Comparison of ENCODE assay signal across 4 worm cellular contexts in genomic region chrX:15155054-15155453, ce11.
A peak's percentile ranks its signal among the peaks of the same experiment; 100 is the strongest.
TF ChIP-seq lines count a peak whose summit lies in the region.

No protein-coding gene starts in this region.

TF ChIP-seq in whole organism, L1 larva, 84 proteins besides CTCF, POLR2A, EP300 and RAD21:
- TF ChIP-seq nhr-71 (tag; optimal IDR thresholded peaks at IDR 0.05; lab: Kevin White, UChicago) (no peak), lin-14 (GFP tag; optimal IDR thresholded peaks at IDR 0.05; lab: Kevin White, UChicago) (peak; percentile 61), tbx-2 (tag; optimal IDR thresholded peaks at IDR 0.05; lab: Kevin White, UChicago) (peak; percentile 50), alr-1 (tag; optimal IDR thresholded peaks at IDR 0.05; lab: Kevin White, UChicago; ENCODE audit: borderline replicate concordance) (no peak), efl-1 (optimal IDR thresholded peaks at IDR 0.05; lab: Kevin White, UChicago) (no peak), efl-1 (GFP tag; optimal IDR thresholded peaks at IDR 0.05 in 1 of 2; lab: Kevin White, UChicago) (peak in 1 of 2 experiments; percentile 29), lsy-2 (tag; optimal IDR thresholded peaks at IDR 0.05; lab: Kevin White, UChicago) (peak in 1 of 2 experiments; percentile 8), nhr-85 (tag; lab: Kevin White, UChicago) (peak; percentile 57), ceh-90 (tag; optimal IDR thresholded peaks at IDR 0.05; lab: Kevin White, UChicago) (no peak)

TF ChIP-seq in whole organism, L4 larva, 104 proteins besides CTCF, POLR2A, EP300 and RAD21:
- TF ChIP-seq aha-1 (tag; lab: Kevin White, UChicago) (peak; percentile 68), ctbp-1 (GFP tag; IDR thresholded peaks at IDR 0.05; lab: Robert Waterston, UW) (no peak)

TF ChIP-seq in whole organism, late embryonic, 69 proteins besides CTCF, POLR2A, EP300 and RAD21:
- TF ChIP-seq K09A11.1 (tag; optimal IDR thresholded peaks at IDR 0.05; lab: Kevin White, UChicago; ENCODE audit: insufficient read depth): no peak
- no peak for TF ChIP-seq odd-2 (tag; optimal IDR thresholded peaks at IDR 0.05; lab: Kevin White, UChicago)
- no peak for TF ChIP-seq fkh-10 (GFP tag; optimal IDR thresholded peaks at IDR 0.05; lab: Kevin White, UChicago)
- TF ChIP-seq unc-42 (tag; optimal IDR thresholded peaks at IDR 0.05; lab: Kevin White, UChicago): peak; percentile 94
- peak; percentile 74 for TF ChIP-seq ceh-31 (tag; optimal IDR thresholded peaks at IDR 0.05; lab: Kevin White, UChicago)

TF ChIP-seq in whole organism, mixed stage, embryonic, 35 proteins besides CTCF, POLR2A, EP300 and RAD21:
- TF ChIP-seq ces-1 (GFP tag; optimal IDR thresholded peaks at IDR 0.05; lab: Kevin White, UChicago) (peak; percentile 91), bed-3 (GFP tag; optimal IDR thresholded peaks at IDR 0.05; lab: Kevin White, UChicago) (no peak)

Comparison
In these comparisons a context has a peak if more than half of its experiments do, and no peak if none do; other contexts are left out.
1. Of the 29 proteins assayed by ChIP-seq in both whole organism, L4 larva and whole organism, L1 larva: peak only in whole organism, L4 larva: aha-1; only in whole organism, L1 larva: none; in both: none; in neither: 27; mixed calls (peak in some experiments, not most) for 1.